Worm (Caenorhabditis elegans) whole organism, L1 larva: ENCODE measurements around the gene F07E5.12.

Source experiments
- ama-1 ChIP-seq: fragments of 150-350 bp; optimal IDR thresholded peaks from 2 replicates; lab custom pipeline; 2014
- ceh-82 ChIP-seq, 3 experiments: fragments of 150-350 bp in 1 of 3; sonication (generic microtip) in 2 of 3; optimal IDR thresholded peaks; 2 replicates each; lab custom pipeline; 2014 to 2017; ENCODE audit warnings: missing biosample characterization in 3 of 3, missing genetic modification characterization in 3 of 3
- efl-1 ChIP-seq, 4 experiments: fragments of 150-350 bp; optimal IDR thresholded peaks in 3 of 4; peaks in 1 of 4; 1 replicate in 1 of 4; 2 replicates in 3 of 4; lab custom pipeline; 2014; ENCODE audit warnings: missing biosample characterization in 2 of 4, missing genetic modification characterization in 2 of 4, missing genetic modification reagents in 2 of 4
- jun-1 ChIP-seq: fragments of 150-350 bp; optimal IDR thresholded peaks from 2 replicates; lab custom pipeline; 2014; ENCODE audit warnings: missing biosample characterization, missing genetic modification reagents, missing genetic modification characterization
- lin-13 ChIP-seq: fragments of 150-350 bp; optimal IDR thresholded peaks from 2 replicates; lab custom pipeline; 2014; ENCODE audit warnings: missing biosample characterization, missing genetic modification reagents, missing genetic modification characterization
- nhr-12 ChIP-seq: sonication (generic microtip); optimal IDR thresholded peaks from 2 replicates; lab custom pipeline; 2017; ENCODE audit warnings: missing biosample characterization, missing genetic modification characterization
- nhr-28 ChIP-seq: fragments of 150-350 bp; optimal IDR thresholded peaks from 2 replicates; lab custom pipeline; 2014; ENCODE audit warnings: missing biosample characterization, missing genetic modification characterization
- rnt-1 ChIP-seq: sonication (generic microtip); optimal IDR thresholded peaks from 2 replicates; lab custom pipeline; 2016; ENCODE audit warnings: mild to moderate bottlenecking, missing genetic modification characterization, moderate library complexity, missing compliant biosample characterization
- skn-1 ChIP-seq: fragments of 150-350 bp; optimal IDR thresholded peaks from 2 replicates; lab custom pipeline; 2014; ENCODE audit warnings: missing biosample characterization, missing genetic modification characterization
- snpc-4 ChIP-seq: fragments of 150-350 bp; optimal IDR thresholded peaks from 2 replicates; lab custom pipeline; 2014; ENCODE audit warnings: missing biosample characterization, missing genetic modification characterization
- swsn-7 ChIP-seq: sonication (generic microtip); optimal IDR thresholded peaks from 2 replicates; lab custom pipeline; 2016; ENCODE audit warnings: missing genetic modification characterization, missing compliant biosample characterization
- unc-130 ChIP-seq: fragments of 150-350 bp; optimal IDR thresholded peaks from 2 replicates; lab custom pipeline; 2017; ENCODE audit warnings: missing biosample characterization, missing genetic modification characterization, inconsistent platforms
- unc-86 ChIP-seq: sonication (generic microtip); optimal IDR thresholded peaks from 2 replicates; lab custom pipeline; 2016; ENCODE audit warnings: missing genetic modification characterization, missing compliant biosample characterization

ce11 chrII:2076467-2076866, 8.7 kb downstream of the F07E5.12 start:
- TF ChIP-seq snpc-4 (tag; lab: Kevin White, UChicago): no peak
- no peak for TF ChIP-seq efl-1 (optimal IDR thresholded peaks at IDR 0.05; lab: Kevin White, UChicago)
- TF ChIP-seq efl-1 (GFP tag; optimal IDR thresholded peaks at IDR 0.05 in 1 of 2; lab: Kevin White, UChicago): no peak
- TF ChIP-seq unc-130: no peak
- TF ChIP-seq jun-1: no peak
- no peak for TF ChIP-seq unc-86
- TF ChIP-seq nhr-28 (tag; lab: Kevin White, UChicago): no peak
- TF ChIP-seq skn-1 (tag; lab: Kevin White, UChicago): no peak
- TF ChIP-seq ama-1 (lab: Kevin White, UChicago): no peak
- no peak for TF ChIP-seq rnt-1 (tag; lab: Kevin White, UChicago)
- no peak for TF ChIP-seq swsn-7 (tag; lab: Kevin White, UChicago)
- no peak for TF ChIP-seq nhr-12 (tag; lab: Kevin White, UChicago)
- no peak for TF ChIP-seq ceh-82 (tag; optimal IDR thresholded peaks at IDR 0.05; lab: Kevin White, UChicago)
- TF ChIP-seq lin-13 (GFP tag; lab: Kevin White, UChicago): no peak
